Fruit fly (Drosophila melanogaster) whole organism, embryonic: ENCODE results near the gene CG46308.

Source experiments
- CG10431 ChIP-seq: fragments of 200-800 bp; sonication (Bioruptor generic); optimal IDR thresholded peaks from 3 replicates; lab custom pipeline; 2018; ENCODE audit warnings: missing biosample characterization, mild to moderate bottlenecking, missing genetic modification characterization
- CG10462 ChIP-seq: fragments of 200-800 bp; sonication (Bioruptor generic); optimal IDR thresholded peaks from 2 replicates; lab custom pipeline; 2016; ENCODE audit warnings: missing biosample characterization, missing genetic modification characterization
- CG11247 ChIP-seq: fragments of 200-800 bp; sonication (Bioruptor generic); IDR thresholded peaks from 2 replicates; pipeline ENCODE4 v1.3.6; 2022; ENCODE audit warnings: missing biosample characterization, missing genetic modification characterization
- CG11456 ChIP-seq: fragments of 200-800 bp; sonication (Bioruptor generic); IDR thresholded peaks from 3 replicates; pipeline ENCODE4 v1.3.6; 2022; ENCODE audit warnings: missing biosample characterization, missing genetic modification characterization
- CG12219 ChIP-seq: fragments of 200-800 bp; sonication (Bioruptor generic); optimal IDR thresholded peaks from 3 replicates; lab custom pipeline; 2018; ENCODE audit warnings: missing biosample characterization, mild to moderate bottlenecking, missing genetic modification characterization
- CG12769 ChIP-seq: fragments of 200-800 bp; sonication (Bioruptor generic); optimal IDR thresholded peaks from 2 replicates; lab custom pipeline; 2019; ENCODE audit warnings: missing biosample characterization, mild to moderate bottlenecking, missing genetic modification characterization, moderate library complexity
- CG13123 ChIP-seq: fragments of 200-800 bp; sonication (Bioruptor generic); optimal IDR thresholded peaks from 2 replicates; lab custom pipeline; 2016; ENCODE audit warnings: missing biosample characterization, missing genetic modification characterization
- CG1603 ChIP-seq: fragments of 200-800 bp; sonication (Bioruptor generic); optimal IDR thresholded peaks from 2 replicates; lab custom pipeline; 2019; ENCODE audit warnings: missing biosample characterization, mild to moderate bottlenecking, missing genetic modification characterization, moderate library complexity
- CG17359 ChIP-seq: fragments of 200-800 bp; sonication (Bioruptor generic); optimal IDR thresholded peaks from 3 replicates; lab custom pipeline; 2018; ENCODE audit warnings: missing biosample characterization, mild to moderate bottlenecking, missing genetic modification characterization, moderate library complexity
- CG1792 ChIP-seq: fragments of 200-800 bp; sonication (Bioruptor generic); optimal IDR thresholded peaks from 2 replicates; lab custom pipeline; 2016; ENCODE audit warnings: missing biosample characterization, missing genetic modification characterization
- CG1832 ChIP-seq: fragments of 200-800 bp; sonication (Bioruptor generic); optimal IDR thresholded peaks from 2 replicates; lab custom pipeline; 2017; ENCODE audit warnings: missing biosample characterization, mild to moderate bottlenecking, missing genetic modification characterization, inconsistent platforms
- CG2712 ChIP-seq: fragments of 200-800 bp; optimal IDR thresholded peaks from 3 replicates; lab custom pipeline; 2019; ENCODE audit warnings: missing biosample characterization, mild to moderate bottlenecking, missing genetic modification characterization, moderate library complexity
- CG2889 ChIP-seq: fragments of 200-800 bp; sonication (Bioruptor generic); IDR thresholded peaks from 3 replicates; pipeline ENCODE4 v1.3.6; 2022; ENCODE audit warnings: missing biosample characterization, missing genetic modification characterization
- CG43689 ChIP-seq: fragments of 200-800 bp; sonication (Bioruptor generic); IDR thresholded peaks from 2 replicates; pipeline ENCODE4 v1.3.6; 2022; ENCODE audit warnings: missing biosample characterization, missing genetic modification characterization
- CG4707 ChIP-seq: fragments of 200-800 bp; sonication (Bioruptor generic); optimal IDR thresholded peaks from 2 replicates; lab custom pipeline; 2018; ENCODE audit warnings: missing biosample characterization, mild to moderate bottlenecking, missing genetic modification characterization, moderate library complexity
- CG5245 ChIP-seq: fragments of 200-800 bp; sonication (Bioruptor generic); optimal IDR thresholded peaks from 3 replicates; lab custom pipeline; 2016; ENCODE audit warnings: missing biosample characterization, missing genetic modification characterization
- CG6791 ChIP-seq: fragments of 200-800 bp; sonication (Bioruptor generic); IDR thresholded peaks from 3 replicates; pipeline ENCODE4 v1.3.6; 2022; ENCODE audit warnings: missing biosample characterization, missing genetic modification characterization; ENCODE audit not compliant: partially characterized antibody
- CG7372 ChIP-seq: fragments of 200-800 bp; sonication (Bioruptor generic); IDR thresholded peaks from 2 replicates; pipeline ENCODE4 v1.3.6; 2022; ENCODE audit warnings: missing biosample characterization, missing genetic modification characterization
- Dbx ChIP-seq: fragments of 200-800 bp; sonication (Bioruptor generic); IDR thresholded peaks from 3 replicates; pipeline ENCODE4 v1.3.6; 2022; ENCODE audit warnings: missing biosample characterization, missing genetic modification characterization
- Dfd ChIP-seq, 2 experiments: fragments of >200 bp; optimal IDR thresholded peaks; 2 replicates each; lab custom pipeline; 2017; ENCODE audit warnings: missing biosample characterization in 2 of 2, missing genetic modification characterization in 2 of 2
- Doc2 ChIP-seq: fragments of 200-800 bp; sonication (Bioruptor generic); IDR thresholded peaks from 2 replicates; pipeline ENCODE4 v1.3.6; 2022; ENCODE audit warnings: missing biosample characterization, missing genetic modification characterization
- Fer1 ChIP-seq: fragments of 200-800 bp; sonication (Bioruptor generic); optimal IDR thresholded peaks from 2 replicates; lab custom pipeline; 2017; ENCODE audit warnings: missing biosample characterization, mild to moderate bottlenecking, missing genetic modification characterization
- GATAe ChIP-seq: fragments of 200-800 bp; sonication (Bioruptor generic); conservative IDR thresholded peaks from 2 replicates; pipeline ENCODE4 v1.3.6; 2022; ENCODE audit warnings: missing biosample characterization, missing genetic modification characterization
- Hmr ChIP-seq: fragments of 200-800 bp; sonication (Bioruptor generic); optimal IDR thresholded peaks from 3 replicates; lab custom pipeline; 2017; ENCODE audit warnings: mild to moderate bottlenecking, missing biosample characterization, missing genetic modification reagents, missing genetic modification characterization
- Hr51 ChIP-seq, 2 experiments: fragments of 200-800 bp; sonication (Bioruptor generic); optimal IDR thresholded peaks; 2 replicates in 1 of 2; 3 replicates in 1 of 2; lab custom pipeline; 2016 to 2018; ENCODE audit warnings: missing biosample characterization in 2 of 2, missing genetic modification characterization in 2 of 2, mild to moderate bottlenecking in 1 of 2, moderate library complexity in 1 of 2
- Jarid2 ChIP-seq: fragments of 200-800 bp; sonication (Bioruptor generic); optimal IDR thresholded peaks from 3 replicates; lab custom pipeline; 2017; ENCODE audit warnings: mild to moderate bottlenecking, missing biosample characterization, missing genetic modification reagents, missing genetic modification characterization
- MESR4 ChIP-seq: fragments of 200-800 bp; sonication (Bioruptor generic); optimal IDR thresholded peaks from 2 replicates; lab custom pipeline; 2018; ENCODE audit warnings: missing biosample characterization, mild to moderate bottlenecking, missing genetic modification characterization, moderate library complexity
- Pdp1 ChIP-seq, 2 experiments: fragments of 200-800 bp; sonication (Bioruptor generic); optimal IDR thresholded peaks; 3 replicates each; lab custom pipeline; 2016; ENCODE audit warnings: missing biosample characterization in 2 of 2, missing genetic modification characterization in 2 of 2, mild to moderate bottlenecking in 1 of 2, moderate library complexity in 1 of 2
- Sry-δ ChIP-seq: fragments of 200-800 bp; sonication (Bioruptor generic); optimal IDR thresholded peaks from 2 replicates; lab custom pipeline; 2016; ENCODE audit warnings: missing biosample characterization, missing genetic modification characterization
- Stat92E ChIP-seq, 3 experiments: fragments of >200 bp in 2 of 3; fragments of 200-800 bp in 1 of 3; sonication (Bioruptor generic) in 1 of 3; optimal IDR thresholded peaks; 2 replicates each; lab custom pipeline; 2017 to 2019; ENCODE audit warnings: missing biosample characterization in 3 of 3, missing genetic modification characterization in 3 of 3, mild to moderate bottlenecking in 1 of 3, moderate library complexity in 1 of 3
- cato ChIP-seq: fragments of 200-800 bp; sonication (Bioruptor generic); optimal IDR thresholded peaks from 2 replicates; lab custom pipeline; 2016; ENCODE audit warnings: missing biosample characterization, missing genetic modification characterization, borderline replicate concordance
- cg ChIP-seq: fragments of 200-800 bp; sonication (Bioruptor generic); optimal IDR thresholded peaks from 3 replicates; lab custom pipeline; 2019; ENCODE audit warnings: missing biosample characterization, mild to moderate bottlenecking, missing genetic modification characterization, moderate library complexity
- dan ChIP-seq: fragments of 200-800 bp; sonication (Bioruptor generic); IDR thresholded peaks from 2 replicates; pipeline ENCODE4 v1.3.6; 2022; ENCODE audit warnings: missing biosample characterization, missing genetic modification characterization
- dpn ChIP-seq, 2 experiments: fragments of 200-800 bp; sonication (Bioruptor generic); optimal IDR thresholded peaks; 3 replicates each; lab custom pipeline; 2016; ENCODE audit warnings: missing biosample characterization in 2 of 2, missing genetic modification characterization in 2 of 2
- emc ChIP-seq: fragments of 200-800 bp; sonication (Bioruptor generic); optimal IDR thresholded peaks from 2 replicates; lab custom pipeline; 2016; ENCODE audit warnings: missing biosample characterization, missing genetic modification characterization
- esg ChIP-seq: fragments of 200-800 bp; sonication (Bioruptor generic); conservative IDR thresholded peaks from 2 replicates; pipeline ENCODE4 v1.3.6; 2022; ENCODE audit warnings: missing biosample characterization, missing genetic modification characterization
- hth ChIP-seq: fragments of >200 bp; optimal IDR thresholded peaks from 2 replicates; lab custom pipeline; 2017; ENCODE audit warnings: inconsistent platforms
- insv ChIP-seq, 2 experiments: fragments of 200-800 bp; sonication (Bioruptor generic); optimal IDR thresholded peaks; 3 replicates each; lab custom pipeline; 2016 to 2018; ENCODE audit warnings: missing biosample characterization in 2 of 2, missing genetic modification characterization in 2 of 2
- otp ChIP-seq: fragments of 200-800 bp; sonication (Bioruptor generic); IDR thresholded peaks from 3 replicates; pipeline ENCODE4, ENCODE4 v1.3.6; 2022; ENCODE audit warnings: missing biosample characterization, missing genetic modification characterization
- pb ChIP-seq: fragments of 200-800 bp; sonication (Bioruptor generic); optimal IDR thresholded peaks from 3 replicates; lab custom pipeline; 2016; ENCODE audit warnings: missing biosample characterization, missing genetic modification characterization
- repo ChIP-seq: fragments of 200-800 bp; sonication (Bioruptor generic); optimal IDR thresholded peaks from 2 replicates; lab custom pipeline; 2016; ENCODE audit warnings: missing biosample characterization, missing genetic modification characterization
- sim ChIP-seq: fragments of 200-800 bp; sonication (Bioruptor generic); IDR thresholded peaks from 2 replicates; pipeline ENCODE4 v1.3.6; 2022; ENCODE audit warnings: missing biosample characterization, missing genetic modification characterization
- sug ChIP-seq: fragments of 200-800 bp; optimal IDR thresholded peaks from 2 replicates; lab custom pipeline; 2019; ENCODE audit warnings: missing biosample characterization, mild to moderate bottlenecking, missing genetic modification characterization, moderate library complexity
- tx ChIP-seq: fragments of 200-800 bp; sonication (Bioruptor generic); optimal IDR thresholded peaks from 2 replicates; lab custom pipeline; 2016; ENCODE audit warnings: missing biosample characterization, missing genetic modification characterization
- vfl ChIP-seq: fragments of 200-800 bp; sonication (Bioruptor generic); optimal IDR thresholded peaks from 2 replicates; lab custom pipeline; 2016; ENCODE audit warnings: missing biosample characterization, missing genetic modification characterization

The CG46308 gene

dm6 chr2L:13460911-13461866 is at the start of gene CG46308 (continued):
- TF ChIP-seq CG10431 (GFP tag; lab: Kevin White, UChicago) (no peak), CG7372 (no peak), Hmr (GFP tag; lab: Kevin White, UChicago) (peak; percentile 69), Hr51 (GFP tag; optimal IDR thresholded peaks at IDR 0.05; lab: Kevin White, UChicago) (peak in 1 of 2 experiments; percentile 58), CG5245 (GFP tag; lab: Kevin White, UChicago) (no peak), CG2889 (no peak), CG2712 (tag; lab: Kevin White, UChicago) (no peak), cato (GFP tag; lab: Kevin White, UChicago) (no peak), CG12769 (tag; lab: Kevin White, UChicago) (no peak), esg (no peak), CG11247 (no peak), CG1832 (GFP tag; lab: Kevin White, UChicago) (no peak), dan (GFP tag; lab: Robert Waterston, UW) (no peak), emc (GFP tag; lab: Kevin White, UChicago) (no peak), insv (GFP tag; optimal IDR thresholded peaks at IDR 0.05; lab: Kevin White, UChicago) (no peak), hth (lab: Kevin White, UChicago) (no peak), cg (GFP tag; lab: Kevin White, UChicago) (no peak), sim (GFP tag; lab: Robert Waterston, UW) (no peak), CG6791 (GFP tag; lab: Robert Waterston, UW) (no peak), dpn (GFP tag; optimal IDR thresholded peaks at IDR 0.05; lab: Kevin White, UChicago) (peak; percentile 14 to 28)

DNA sequence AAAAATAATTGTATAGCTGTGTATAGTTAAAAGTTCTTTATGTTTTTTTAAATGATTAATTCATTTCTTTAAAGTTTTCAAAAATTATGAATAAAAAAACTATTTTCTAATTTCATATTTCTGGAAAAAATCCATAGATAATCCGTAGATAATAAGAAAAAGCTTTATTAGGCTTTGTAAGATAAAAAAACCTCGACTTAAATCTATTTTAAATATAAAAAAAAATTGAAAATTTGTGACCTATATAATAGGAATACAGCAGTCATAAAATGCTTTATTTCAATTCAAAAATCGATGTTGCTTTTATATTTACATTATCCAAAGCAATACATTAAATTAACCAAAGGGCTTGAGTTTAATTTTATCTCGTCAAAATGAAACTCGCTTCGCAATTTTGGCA is 49.4 kb upstream of the CG46308 start, which contains the start of gene Flad2:
Flad2 (plus strand) TSS at position 301 of the 400 bp plus-strand sequence.
- TF ChIP-seq Jarid2 (no peak), Dfd (GFP tag; optimal IDR thresholded peaks at IDR 0.05; lab: Kevin White, UChicago) (no peak), GATAe (no peak), Dbx (GFP tag; lab: Robert Waterston, UW) (no peak), pb (GFP tag; lab: Kevin White, UChicago) (no peak), MESR4 (GFP tag; lab: Kevin White, UChicago) (no peak), Doc2 (GFP tag; lab: Robert Waterston, UW) (no peak), Pdp1 (GFP tag; optimal IDR thresholded peaks at IDR 0.05; lab: Kevin White, UChicago) (no peak), vfl (GFP tag; lab: Kevin White, UChicago) (no peak), CG10462 (GFP tag; lab: Kevin White, UChicago) (no peak), otp (GFP tag; lab: Robert Waterston, UW) (no peak), repo (GFP tag; lab: Kevin White, UChicago) (no peak)
- TF ChIP-seq, all 482 proteins: peak for 0

- TF ChIP-seq sug (tag; lab: Kevin White, UChicago) (peak; percentile 54), CG4707 (GFP tag; lab: Kevin White, UChicago) (peak; percentile 53), CG17359 (tag; lab: Kevin White, UChicago) (no peak), CG13123 (GFP tag; lab: Kevin White, UChicago) (no peak), tx (GFP tag; lab: Kevin White, UChicago) (no peak), CG11456 (GFP tag; lab: Robert Waterston, UW) (no peak), Sry-δ (GFP tag; lab: Kevin White, UChicago) (no peak), Stat92E (GFP tag; optimal IDR thresholded peaks at IDR 0.05; lab: Kevin White, UChicago) (no peak), Fer1 (peak; percentile 92), CG1792 (GFP tag; lab: Kevin White, UChicago) (no peak), CG1603 (tag; lab: Kevin White, UChicago) (peak; percentile 50), CG43689 (GFP tag; lab: Robert Waterston, UW) (peak; percentile 46; the same call in 1 of the 2 replicates), CG12219 (GFP tag; lab: Kevin White, UChicago) (peak; percentile 75)
Observed at dm6 chr2L:13414525-13415481, 46.8 kb upstream of the CG46308 start, which contains the start of the genes CG16956, CG42784 and CG43850. Gene CG16956, minus strand, starts transcription at chr2L:13414575. Gene CG42784, plus strand, starts transcription at chr2L:13415431. Gene CG43850, plus strand, starts transcription at chr2L:13415431.
